Fruit fly (Drosophila melanogaster) whole organism, embryonic: Measurements from ENCODE around the gene Drsl5.

ENCODE experiments used
- CG10543 ChIP-seq: fragments of 200-800 bp; sonication (Bioruptor generic); optimal IDR thresholded peaks from 3 replicates; lab custom pipeline; 2017; ENCODE audit warnings: missing biosample characterization, mild to moderate bottlenecking, missing genetic modification characterization, moderate library complexity
- CG10654 ChIP-seq: fragments of 200-800 bp; sonication (Bioruptor generic); optimal IDR thresholded peaks from 2 replicates; lab custom pipeline; 2016; ENCODE audit warnings: missing biosample characterization, missing genetic modification characterization
- CG1233 ChIP-seq: fragments of 200-800 bp; sonication (Bioruptor generic); optimal IDR thresholded peaks from 4 replicates; lab custom pipeline; 2018; ENCODE audit warnings: missing biosample characterization, mild to moderate bottlenecking, missing genetic modification characterization
- CG12659 ChIP-seq: fragments of 200-800 bp; sonication (Bioruptor generic); optimal IDR thresholded peaks from 3 replicates; lab custom pipeline; 2017; ENCODE audit warnings: mild to moderate bottlenecking, missing biosample characterization, missing genetic modification reagents, missing genetic modification characterization
- CG12942 ChIP-seq: fragments of 200-800 bp; sonication (Bioruptor generic); optimal IDR thresholded peaks from 3 replicates; lab custom pipeline; 2016; ENCODE audit warnings: missing biosample characterization, missing genetic modification characterization
- CG15514 ChIP-seq: fragments of 200-800 bp; sonication (Bioruptor generic); optimal IDR thresholded peaks from 3 replicates; lab custom pipeline; 2017; ENCODE audit warnings: missing biosample characterization, missing genetic modification characterization, mild to moderate bottlenecking, moderate library complexity, missing genetic modification reagents
- CG1647 ChIP-seq: fragments of 200-800 bp; sonication (Bioruptor generic); optimal IDR thresholded peaks from 3 replicates; lab custom pipeline; 2016; ENCODE audit warnings: missing biosample characterization, missing genetic modification characterization
- CG34376 ChIP-seq: fragments of 200-800 bp; sonication (Bioruptor generic); optimal IDR thresholded peaks from 2 replicates; lab custom pipeline; 2018; ENCODE audit warnings: missing biosample characterization, mild to moderate bottlenecking, missing genetic modification characterization
- CG6254 ChIP-seq: fragments of 200-800 bp; sonication (Bioruptor generic); optimal IDR thresholded peaks from 3 replicates; lab custom pipeline; 2017; ENCODE audit warnings: mild to moderate bottlenecking, missing biosample characterization, missing genetic modification reagents, missing genetic modification characterization
- CG6654 ChIP-seq: fragments of 200-800 bp; sonication (Bioruptor generic); optimal IDR thresholded peaks from 2 replicates; lab custom pipeline; 2017; ENCODE audit warnings: missing biosample characterization, mild to moderate bottlenecking, missing genetic modification characterization
- CG6765 ChIP-seq: fragments of 200-800 bp; sonication (Bioruptor generic); optimal IDR thresholded peaks from 3 replicates; lab custom pipeline; 2017; ENCODE audit warnings: missing biosample characterization, mild to moderate bottlenecking, missing genetic modification characterization
- CG7271 ChIP-seq: fragments of 200-800 bp; sonication (Bioruptor generic); optimal IDR thresholded peaks from 2 replicates; lab custom pipeline; 2018; ENCODE audit warnings: missing biosample characterization, mild to moderate bottlenecking, missing genetic modification characterization, moderate library complexity
- CG8290 ChIP-seq, 3 experiments: fragments of 200-800 bp; sonication (Bioruptor generic); optimal IDR thresholded peaks; 2 replicates each; lab custom pipeline; 2016 to 2019; ENCODE audit warnings: missing biosample characterization in 3 of 3, missing genetic modification characterization in 3 of 3, mild to moderate bottlenecking in 2 of 3, moderate library complexity in 1 of 3
- CG8388 ChIP-seq: fragments of 200-800 bp; sonication (Bioruptor generic); optimal IDR thresholded peaks from 2 replicates; lab custom pipeline; 2019; ENCODE audit warnings: missing biosample characterization, mild to moderate bottlenecking, missing genetic modification characterization, moderate library complexity
- CG8478 ChIP-seq: fragments of >200 bp; optimal IDR thresholded peaks from 2 replicates; lab custom pipeline; 2018
- Camta ChIP-seq: fragments of 200-800 bp; sonication (Bioruptor generic); optimal IDR thresholded peaks from 2 replicates; lab custom pipeline; 2016; ENCODE audit warnings: missing biosample characterization, missing genetic modification characterization
- Chrac-16 ChIP-seq: fragments of 200-800 bp; sonication (Bioruptor generic); optimal IDR thresholded peaks from 3 replicates; lab custom pipeline; 2016; ENCODE audit warnings: missing biosample characterization, missing genetic modification characterization
- D19A ChIP-seq: fragments of 200-800 bp; optimal IDR thresholded peaks from 3 replicates; lab custom pipeline; 2019; ENCODE audit warnings: missing biosample characterization, mild to moderate bottlenecking, missing genetic modification characterization, moderate library complexity
- Dek ChIP-seq: fragments of 200-800 bp; sonication (Bioruptor generic); optimal IDR thresholded peaks from 3 replicates; lab custom pipeline; 2019; ENCODE audit warnings: missing biosample characterization, mild to moderate bottlenecking, missing genetic modification characterization, moderate library complexity
- Doc3 ChIP-seq: fragments of 200-800 bp; sonication (Bioruptor generic); IDR thresholded peaks from 3 replicates; pipeline ENCODE4 v1.3.6; 2022; ENCODE audit warnings: missing biosample characterization, missing genetic modification characterization; ENCODE audit not compliant: partially characterized antibody
- HLH3B ChIP-seq: fragments of 200-800 bp; sonication (Bioruptor generic); IDR thresholded peaks from 2 replicates; pipeline ENCODE4 v1.3.6; 2022; ENCODE audit warnings: missing biosample characterization, missing genetic modification characterization
- Hmr ChIP-seq: fragments of 200-800 bp; sonication (Bioruptor generic); optimal IDR thresholded peaks from 3 replicates; lab custom pipeline; 2017; ENCODE audit warnings: mild to moderate bottlenecking, missing biosample characterization, missing genetic modification reagents, missing genetic modification characterization
- Mrtf ChIP-seq: fragments of 200-800 bp; sonication (Bioruptor generic); IDR thresholded peaks from 3 replicates; pipeline ENCODE4 v1.3.6; 2022; ENCODE audit warnings: missing biosample characterization, missing genetic modification characterization
- Rx ChIP-seq: fragments of 200-800 bp; sonication (Bioruptor generic); IDR thresholded peaks from 2 replicates; pipeline ENCODE4 v1.3.6; 2022; ENCODE audit warnings: missing biosample characterization, missing genetic modification characterization
- Spps ChIP-seq: fragments of 200-800 bp; sonication (Bioruptor generic); optimal IDR thresholded peaks from 2 replicates; lab custom pipeline; 2018; ENCODE audit warnings: missing biosample characterization, mild to moderate bottlenecking, missing genetic modification characterization
- TFAM ChIP-seq: fragments of 200-800 bp; sonication (Bioruptor generic); optimal IDR thresholded peaks from 2 replicates; lab custom pipeline; 2017; ENCODE audit warnings: missing biosample characterization, missing genetic modification characterization, inconsistent platforms
- Trl ChIP-seq, 3 experiments: fragments of >200 bp in 2 of 3; fragments of 200-800 bp in 1 of 3; sonication (Bioruptor generic) in 1 of 3; optimal IDR thresholded peaks; 2 replicates in 1 of 3; 3 replicates in 2 of 3; lab custom pipeline; 2016 to 2017; ENCODE audit warnings: missing biosample characterization in 1 of 3, missing genetic modification characterization in 1 of 3
- abd-A ChIP-seq: fragments of 200-800 bp; sonication (Bioruptor generic); optimal IDR thresholded peaks from 3 replicates; lab custom pipeline; 2019; ENCODE audit warnings: missing biosample characterization, mild to moderate bottlenecking, missing genetic modification characterization, moderate library complexity
- ap ChIP-seq: fragments of 200-800 bp; sonication (Bioruptor generic); IDR thresholded peaks from 2 replicates; pipeline ENCODE4 v1.3.6; 2022; ENCODE audit warnings: missing biosample characterization, missing genetic modification characterization
- bcd ChIP-seq: fragments of 200-800 bp; sonication (Bioruptor generic); optimal IDR thresholded peaks from 2 replicates; lab custom pipeline; 2017; ENCODE audit warnings: missing biosample characterization, mild to moderate bottlenecking, missing genetic modification characterization
- bigmax ChIP-seq: fragments of 200-800 bp; sonication (Bioruptor generic); optimal IDR thresholded peaks from 2 replicates; lab custom pipeline; 2018; ENCODE audit warnings: missing biosample characterization, mild to moderate bottlenecking, missing genetic modification characterization
- ci ChIP-seq: fragments of 200-800 bp; sonication (Bioruptor generic); IDR thresholded peaks from 3 replicates; pipeline ENCODE4 v1.3.6; 2022; ENCODE audit warnings: missing biosample characterization, missing genetic modification characterization
- corto ChIP-seq: fragments of 200-800 bp; sonication (Bioruptor generic); optimal IDR thresholded peaks from 2 replicates; lab custom pipeline; 2016; ENCODE audit warnings: missing biosample characterization, mild to moderate bottlenecking, missing genetic modification characterization, moderate library complexity
- crc ChIP-seq: fragments of 200-800 bp; sonication (Bioruptor generic); optimal IDR thresholded peaks from 2 replicates; lab custom pipeline; 2016; ENCODE audit warnings: missing biosample characterization, missing genetic modification characterization
- crol ChIP-seq: fragments of 200-800 bp; sonication (Bioruptor generic); IDR thresholded peaks from 2 replicates; pipeline ENCODE4 v1.3.6; 2022; ENCODE audit warnings: missing biosample characterization, missing genetic modification characterization
- ewg ChIP-seq: fragments of 200-800 bp; sonication (Bioruptor generic); optimal IDR thresholded peaks from 3 replicates; lab custom pipeline; 2017; ENCODE audit warnings: mild to moderate bottlenecking, missing biosample characterization, missing genetic modification reagents, missing genetic modification characterization
- gsb ChIP-seq: fragments of 200-800 bp; sonication (Bioruptor generic); IDR thresholded peaks from 2 replicates; pipeline ENCODE4 v1.3.6; 2022; ENCODE audit warnings: missing biosample characterization, missing genetic modification characterization
- gsb-n ChIP-seq: fragments of 200-800 bp; sonication (Bioruptor generic); optimal IDR thresholded peaks from 3 replicates; lab custom pipeline; 2018; ENCODE audit warnings: missing biosample characterization, mild to moderate bottlenecking, missing genetic modification characterization
- klu ChIP-seq: fragments of 200-800 bp; sonication (Bioruptor generic); IDR thresholded peaks from 2 replicates; pipeline ENCODE4 v1.3.6; 2022; ENCODE audit warnings: missing biosample characterization, missing genetic modification characterization
- lbe ChIP-seq: fragments of 200-800 bp; sonication (Bioruptor generic); optimal IDR thresholded peaks from 2 replicates; lab custom pipeline; 2016; ENCODE audit warnings: missing biosample characterization, mild to moderate bottlenecking, missing genetic modification characterization
- p53 ChIP-seq: fragments of 200-800 bp; sonication (Bioruptor generic); optimal IDR thresholded peaks from 2 replicates; lab custom pipeline; 2016; ENCODE audit warnings: missing biosample characterization, missing genetic modification characterization
- pros ChIP-seq: fragments of 200-800 bp; sonication (Bioruptor generic); optimal IDR thresholded peaks from 3 replicates; lab custom pipeline; 2019; ENCODE audit warnings: missing biosample characterization, mild to moderate bottlenecking, missing genetic modification characterization, moderate library complexity
- repo ChIP-seq: fragments of 200-800 bp; sonication (Bioruptor generic); optimal IDR thresholded peaks from 2 replicates; lab custom pipeline; 2016; ENCODE audit warnings: missing biosample characterization, missing genetic modification characterization
- salm ChIP-seq: fragments of 200-800 bp; sonication (Bioruptor generic); optimal IDR thresholded peaks from 2 replicates; lab custom pipeline; 2018; ENCODE audit warnings: missing biosample characterization, mild to moderate bottlenecking, missing genetic modification characterization
- schlank ChIP-seq: fragments of 200-800 bp; sonication (Bioruptor generic); optimal IDR thresholded peaks from 2 replicates; lab custom pipeline; 2018; ENCODE audit warnings: missing biosample characterization, mild to moderate bottlenecking, missing genetic modification characterization
- sima ChIP-seq: fragments of 200-800 bp; sonication (Bioruptor generic); optimal IDR thresholded peaks from 2 replicates; lab custom pipeline; 2016; ENCODE audit warnings: missing biosample characterization, missing genetic modification characterization
- vnd ChIP-seq: fragments of 200-800 bp; sonication (Bioruptor generic); IDR thresholded peaks from 3 replicates; pipeline ENCODE4 v1.3.6; 2022; ENCODE audit warnings: missing biosample characterization, missing genetic modification characterization; ENCODE audit not compliant: partially characterized antibody
- zen ChIP-seq: fragments of 200-800 bp; sonication (Bioruptor generic); optimal IDR thresholded peaks from 3 replicates; lab custom pipeline; 2018; ENCODE audit warnings: missing biosample characterization, mild to moderate bottlenecking, missing genetic modification characterization, moderate library complexity

Drsl5 gene

dm6 chr3L:3325925-3326903 lies 9.6 kb downstream of the Drsl5 start, which contains the start of gene Gtpx (continued):
- no peak for TF ChIP-seq gsb
- TF ChIP-seq Rx (GFP tag; lab: Robert Waterston, UW): no peak
- TF ChIP-seq CG12942: no peak
- TF ChIP-seq Camta (GFP tag; lab: Kevin White, UChicago): no peak
- peak; percentile 35 for TF ChIP-seq lbe (GFP tag; lab: Kevin White, UChicago)
- TF ChIP-seq ci (GFP tag; lab: Robert Waterston, UW): peak; percentile 21; the same call in 1 of the 3 replicates
- TF ChIP-seq Spps (tag; lab: Kevin White, UChicago): no peak
- peak; percentile 30 for TF ChIP-seq CG8478 (lab: Kevin White, UChicago)
- TF ChIP-seq CG12659 (GFP tag; lab: Kevin White, UChicago): peak; percentile 84
- TF ChIP-seq abd-A (tag; lab: Kevin White, UChicago): no peak
- peak; percentile 63 for TF ChIP-seq CG15514
- peak; percentile 31 for TF ChIP-seq p53
- TF ChIP-seq Chrac-16: peak; percentile 56
- TF ChIP-seq crc (GFP tag; lab: Kevin White, UChicago): peak; percentile 66
- TF ChIP-seq corto: no peak
- TF ChIP-seq bigmax (GFP tag; lab: Kevin White, UChicago): no peak
- TF ChIP-seq Mrtf (GFP tag; lab: Robert Waterston, UW): no peak
- no peak for TF ChIP-seq klu (GFP tag; lab: Robert Waterston, UW)
- TF ChIP-seq CG6254: no peak
- no peak for TF ChIP-seq sima
- TF ChIP-seq CG1647 (GFP tag; lab: Kevin White, UChicago): no peak
- no peak for TF ChIP-seq crol (GFP tag; lab: Robert Waterston, UW)
- TF ChIP-seq CG1233 (GFP tag; lab: Kevin White, UChicago): no peak
- TF ChIP-seq TFAM: no peak
- TF ChIP-seq CG8290 (GFP tag; optimal IDR thresholded peaks at IDR 0.05; lab: Kevin White, UChicago): no peak
- peak in 1 of 2 experiments; percentile 38 for TF ChIP-seq CG8290 (tag; optimal IDR thresholded peaks at IDR 0.05; lab: Kevin White, UChicago)
- no peak for TF ChIP-seq repo (GFP tag; lab: Kevin White, UChicago)
- TF ChIP-seq CG10654: peak; percentile 29
- no peak for TF ChIP-seq CG6765 (GFP tag; lab: Kevin White, UChicago)
- peak; percentile 19 for TF ChIP-seq CG8388 (GFP tag; lab: Kevin White, UChicago)
- peak; percentile 46 for TF ChIP-seq CG10543 (GFP tag; lab: Kevin White, UChicago)
- peak; percentile 37 for TF ChIP-seq Dek (tag; lab: Kevin White, UChicago)
- no peak for TF ChIP-seq schlank
- no peak for TF ChIP-seq gsb-n (tag; lab: Kevin White, UChicago)
- TF ChIP-seq Trl (optimal IDR thresholded peaks at IDR 0.05; lab: Kevin White, UChicago): peak in 1 of 2 experiments; percentile 6
- TF ChIP-seq Trl (GFP tag; optimal IDR thresholded peaks at IDR 0.05; lab: Kevin White, UChicago): peak; percentile 29
- TF ChIP-seq D19A: no peak
- TF ChIP-seq pros (GFP tag; lab: Kevin White, UChicago): no peak
- peak; percentile 35 for TF ChIP-seq bcd (GFP tag; lab: Kevin White, UChicago)
- TF ChIP-seq zen (tag; lab: Kevin White, UChicago): peak; percentile 3
- TF ChIP-seq ap (GFP tag; lab: Robert Waterston, UW): no peak
- no peak for TF ChIP-seq vnd (GFP tag; lab: Robert Waterston, UW)
- TF ChIP-seq Hmr (GFP tag; lab: Kevin White, UChicago): peak; percentile 56
- no peak for TF ChIP-seq Doc3 (GFP tag; lab: Robert Waterston, UW)
- TF ChIP-seq ewg (GFP tag; lab: Kevin White, UChicago): peak; percentile 6
- no peak for TF ChIP-seq CG6654 (GFP tag; lab: Kevin White, UChicago)
- TF ChIP-seq CG34376 (GFP tag; lab: Kevin White, UChicago): peak; percentile 5
- TF ChIP-seq CG7271: no peak
- TF ChIP-seq salm (tag; lab: Kevin White, UChicago): no peak
- no peak for TF ChIP-seq HLH3B
